Fruit fly (Drosophila melanogaster): ENCODE results near the gene Vps13D.
A peak's percentile ranks its signal among the peaks of the same experiment; 100 is the strongest.

Gene Vps13D

DNA sequence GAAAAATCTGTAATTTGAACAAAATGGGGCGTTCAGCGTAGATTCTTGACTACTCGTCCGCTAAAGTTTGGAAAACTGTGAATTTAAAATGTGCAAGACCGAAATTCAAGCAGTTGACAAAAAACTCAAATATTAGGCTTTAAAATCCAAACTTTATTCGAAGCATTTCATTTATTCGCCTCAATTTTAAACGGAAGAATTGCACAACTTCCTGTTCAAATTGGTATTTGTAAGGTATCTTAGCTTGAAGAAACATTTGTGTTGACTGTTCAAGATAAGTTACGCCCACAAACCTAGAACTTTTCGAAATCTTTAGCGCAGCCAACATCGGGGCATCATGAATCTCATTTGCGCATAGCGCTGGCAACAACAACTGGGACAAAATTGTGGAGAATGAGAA is 23.8 kb downstream of the Vps13D start, which contains the start of gene CG32106:
Gene CG32106 (minus strand): TSS at position 101 of the 400 bp plus-strand sequence.
- TF ChIP-seq Eip75B (GFP tag; optimal IDR thresholded peaks at IDR 0.05) = no peak
- TF ChIP-seq CG7368 (GFP tag; optimal IDR thresholded peaks at IDR 0.05) = no peak
- TF ChIP-seq CG31627 (GFP tag; optimal IDR thresholded peaks at IDR 0.05) = no peak
- no peak for TF ChIP-seq pdm3 (GFP tag; optimal IDR thresholded peaks at IDR 0.05)
- no peak for TF ChIP-seq CG9139 (GFP tag; optimal IDR thresholded peaks at IDR 0.05)
- no peak for TF ChIP-seq fkh (GFP tag; optimal IDR thresholded peaks at IDR 0.05)
- TF ChIP-seq dsx (GFP tag; optimal IDR thresholded peaks at IDR 0.05; ENCODE audit: poor library complexity, severe bottlenecking) = no peak
- no peak for TF ChIP-seq cyc (GFP tag; optimal IDR thresholded peaks at IDR 0.05)
- TF ChIP-seq ss (GFP tag; optimal IDR thresholded peaks at IDR 0.05) = no peak
- TF ChIP-seq vri (GFP tag; optimal IDR thresholded peaks at IDR 0.05) = no peak
- no peak for TF ChIP-seq Sox15 (GFP tag; optimal IDR thresholded peaks at IDR 0.05)
- no peak for TF ChIP-seq spab (GFP tag; optimal IDR thresholded peaks at IDR 0.05)
- TF ChIP-seq CG16779 (tag; optimal IDR thresholded peaks at IDR 0.05) = no peak
- no peak for TF ChIP-seq CG6854 (GFP tag; optimal IDR thresholded peaks at IDR 0.05)
- no peak for TF ChIP-seq CG1621 (tag; optimal IDR thresholded peaks at IDR 0.05)
- no peak for TF ChIP-seq Met (GFP tag; optimal IDR thresholded peaks at IDR 0.05)
- TF ChIP-seq CG6792 (GFP tag; optimal IDR thresholded peaks at IDR 0.05) = no peak

DNA sequence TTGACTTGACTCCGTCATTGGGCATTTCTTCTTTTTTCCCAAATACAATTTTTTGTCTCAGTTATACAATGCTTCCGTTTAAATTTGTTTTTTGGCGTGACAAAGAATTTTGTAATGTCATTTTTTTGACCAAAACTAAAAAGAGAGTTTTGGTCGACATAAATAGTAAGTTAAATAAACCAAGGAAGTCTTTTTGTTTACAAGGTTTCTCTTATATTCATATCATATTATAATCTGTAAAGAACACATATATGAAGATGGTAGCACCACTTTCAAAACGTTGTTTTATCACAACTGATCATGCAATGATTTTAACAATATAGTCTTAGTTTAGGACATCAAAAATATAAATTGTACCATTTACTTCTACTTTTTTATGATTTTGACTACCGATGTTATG is 26.1 kb downstream of the Vps13D start, which contains the start of the genes CG10969 and CG17666:
Gene CG10969 (minus strand): TSS at position 101 of the 400 bp plus-strand sequence.
Gene CG17666 (plus strand): TSS at position 329 of the 400 bp plus-strand sequence.
- no peak for TF ChIP-seq CG31627 (GFP tag; optimal IDR thresholded peaks at IDR 0.05)
- no peak for TF ChIP-seq topi (GFP tag; optimal IDR thresholded peaks at IDR 0.05)
- no peak for TF ChIP-seq CG16779 (tag; optimal IDR thresholded peaks at IDR 0.05)
- TF ChIP-seq CG6276 (GFP tag; optimal IDR thresholded peaks at IDR 0.05) = no peak
- TF ChIP-seq CG8632 (GFP tag; optimal IDR thresholded peaks at IDR 0.05) = no peak
- no peak for TF ChIP-seq dac (GFP tag; optimal IDR thresholded peaks at IDR 0.05)
- no peak for TF ChIP-seq CG10669 (GFP tag; optimal IDR thresholded peaks at IDR 0.05)
- TF ChIP-seq pdm3 (GFP tag; optimal IDR thresholded peaks at IDR 0.05) = no peak
- no peak for TF ChIP-seq CG6792 (GFP tag; optimal IDR thresholded peaks at IDR 0.05)

DNA sequence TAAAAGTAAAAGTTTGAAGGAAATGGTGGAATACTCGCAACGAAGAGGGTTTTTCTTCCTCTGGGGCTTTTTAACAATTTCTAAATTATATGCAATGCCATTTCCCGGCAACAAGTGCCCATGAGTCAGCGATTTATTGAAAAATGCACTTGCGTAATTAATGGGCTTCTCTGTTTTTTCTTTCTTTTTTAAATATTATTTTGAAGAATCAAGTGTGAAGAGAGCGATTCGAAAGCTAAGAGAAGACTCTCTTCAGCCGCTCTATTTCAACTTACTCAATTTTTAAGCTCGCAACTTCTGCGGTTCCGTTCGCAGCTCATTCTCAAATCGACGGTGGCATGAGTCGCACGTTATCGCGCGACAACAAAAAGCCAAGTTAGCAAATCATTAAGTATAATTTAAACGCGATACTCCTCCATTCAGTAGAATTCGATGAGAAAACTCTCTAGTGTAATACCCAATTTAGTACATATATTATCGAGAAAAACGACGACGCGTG is 35.1 kb downstream of the Vps13D start, which contains the start of gene CG42709:
Gene CG42709 (plus strand): TSS at position 318 of the 499 bp plus-strand sequence.
- TF ChIP-seq svp (GFP tag) = peak; percentile 92
- TF ChIP-seq Blimp-1 (GFP tag; optimal IDR thresholded peaks at IDR 0.05) = peak; percentile 45
- no peak for TF ChIP-seq esn (GFP tag; optimal IDR thresholded peaks at IDR 0.05)
- TF ChIP-seq CG8119 (GFP tag; IDR thresholded peaks at IDR 0.05) = no peak
- no peak for TF ChIP-seq CG4318 (GFP tag; optimal IDR thresholded peaks at IDR 0.05)
- TF ChIP-seq Sox14 (GFP tag; optimal IDR thresholded peaks at IDR 0.05) = peak; percentile 15
- no peak for TF ChIP-seq Ets21C (GFP tag; optimal IDR thresholded peaks at IDR 0.05)
- peak; percentile 79 for TF ChIP-seq vri (GFP tag; optimal IDR thresholded peaks at IDR 0.05)
- no peak for TF ChIP-seq achi (GFP tag; optimal IDR thresholded peaks at IDR 0.05)
- TF ChIP-seq fd59A (GFP tag; optimal IDR thresholded peaks at IDR 0.05) = no peak
- TF ChIP-seq Lpt (GFP tag; optimal IDR thresholded peaks at IDR 0.05) = no peak
- peak; percentile 37; the same call in 1 of the 2 replicates for TF ChIP-seq CG15336 (GFP tag; IDR thresholded peaks at IDR 0.05)
- peak; percentile 20 for TF ChIP-seq Sox102F (GFP tag; optimal IDR thresholded peaks at IDR 0.05)
- TF ChIP-seq Met (GFP tag; optimal IDR thresholded peaks at IDR 0.05) = peak; percentile 15
- no peak for TF ChIP-seq CG1621 (tag; optimal IDR thresholded peaks at IDR 0.05)
- no peak for TF ChIP-seq Sox15 (GFP tag; optimal IDR thresholded peaks at IDR 0.05)
- TF ChIP-seq dsx (GFP tag; optimal IDR thresholded peaks at IDR 0.05; ENCODE audit: poor library complexity, severe bottlenecking) = no peak
- no peak for TF ChIP-seq CG31627 (GFP tag; optimal IDR thresholded peaks at IDR 0.05)
- peak; percentile 57 for TF ChIP-seq CG6854 (GFP tag; optimal IDR thresholded peaks at IDR 0.05)
- TF ChIP-seq fd85E (GFP tag; optimal IDR thresholded peaks at IDR 0.05) = no peak
- TF ChIP-seq eg (GFP tag; IDR thresholded peaks at IDR 0.05) = no peak
- TF ChIP-seq Hr39 (GFP tag; optimal IDR thresholded peaks at IDR 0.05) = no peak
- TF ChIP-seq CG11294 (GFP tag; IDR thresholded peaks at IDR 0.05) = no peak
- TF ChIP-seq CG6276 (GFP tag; optimal IDR thresholded peaks at IDR 0.05) = no peak
- no peak for TF ChIP-seq CG11762 (GFP tag; optimal IDR thresholded peaks at IDR 0.05; ENCODE audit: insufficient read depth)
- TF ChIP-seq Eip78C (GFP tag) = peak; percentile 76
- TF ChIP-seq lz (GFP tag; optimal IDR thresholded peaks at IDR 0.05) = no peak
- no peak for TF ChIP-seq OdsH (GFP tag; optimal IDR thresholded peaks at IDR 0.05)
